Fruit fly (Drosophila melanogaster) whole organism, prepupa: ENCODE results near the gene CG15445.

Experiments used
- CG10631 ChIP-seq: fragments of 200-800 bp; sonication (Bioruptor generic); optimal IDR thresholded peaks from 2 replicates; lab custom pipeline; 2016; ENCODE audit warnings: missing biosample characterization, missing genetic modification characterization
- CG10669 ChIP-seq: fragments of 200-800 bp; sonication (Bioruptor generic); optimal IDR thresholded peaks from 3 replicates; lab custom pipeline; 2018; ENCODE audit warnings: missing biosample characterization, mild to moderate bottlenecking, missing genetic modification characterization, moderate library complexity
- CG11902 ChIP-seq: fragments of 200-800 bp; sonication (Bioruptor generic); optimal IDR thresholded peaks from 3 replicates; lab custom pipeline; 2016; ENCODE audit warnings: missing biosample characterization, missing genetic modification characterization
- CG15336 ChIP-seq: fragments of 200-800 bp; sonication (Bioruptor generic); IDR thresholded peaks from 2 replicates; pipeline ENCODE4 v1.3.6; 2022; ENCODE audit warnings: missing biosample characterization, missing genetic modification characterization
- CG1621 ChIP-seq: fragments of 200-800 bp; sonication (Bioruptor generic); optimal IDR thresholded peaks from 3 replicates; lab custom pipeline; 2018; ENCODE audit warnings: missing biosample characterization, mild to moderate bottlenecking, missing genetic modification characterization
- CG16779 ChIP-seq: fragments of 200-800 bp; sonication (Bioruptor generic); optimal IDR thresholded peaks from 3 replicates; lab custom pipeline; 2017; ENCODE audit warnings: missing biosample characterization, mild to moderate bottlenecking, missing genetic modification characterization
- CG3032 ChIP-seq: fragments of 200-800 bp; optimal IDR thresholded peaks from 2 replicates; lab custom pipeline; 2019; ENCODE audit warnings: missing biosample characterization, mild to moderate bottlenecking, missing genetic modification characterization, moderate library complexity
- CG34406 ChIP-seq: fragments of 200-800 bp; sonication (Bioruptor generic); optimal IDR thresholded peaks from 3 replicates; lab custom pipeline; 2016; ENCODE audit warnings: missing biosample characterization, missing genetic modification characterization
- CG6163 ChIP-seq: fragments of 200-800 bp; sonication (Bioruptor generic); IDR thresholded peaks from 3 replicates; pipeline ENCODE4 v1.3.6; 2022; ENCODE audit warnings: missing biosample characterization, missing genetic modification characterization
- CG6276 ChIP-seq: fragments of 200-800 bp; sonication (Bioruptor generic); optimal IDR thresholded peaks from 2 replicates; lab custom pipeline; 2017; ENCODE audit warnings: missing biosample characterization, mild to moderate bottlenecking, missing genetic modification characterization
- CG6792 ChIP-seq: fragments of 200-800 bp; sonication (Bioruptor generic); optimal IDR thresholded peaks from 3 replicates; lab custom pipeline; 2016; ENCODE audit warnings: missing biosample characterization, missing genetic modification characterization
- CG6808 ChIP-seq: fragments of 200-800 bp; sonication (Bioruptor generic); optimal IDR thresholded peaks from 3 replicates; lab custom pipeline; 2017; ENCODE audit warnings: missing biosample characterization, missing genetic modification characterization, mild to moderate bottlenecking, moderate library complexity, missing genetic modification reagents
- CG6854 ChIP-seq: fragments of 200-800 bp; sonication (Bioruptor generic); optimal IDR thresholded peaks from 2 replicates; lab custom pipeline; 2017; ENCODE audit warnings: missing biosample characterization, mild to moderate bottlenecking, missing genetic modification characterization
- CG8119 ChIP-seq: fragments of 200-800 bp; sonication (Bioruptor generic); IDR thresholded peaks from 3 replicates; pipeline ENCODE4 v1.3.6; 2022; ENCODE audit warnings: missing biosample characterization, missing genetic modification characterization
- CG9139 ChIP-seq: fragments of 200-800 bp; sonication (Bioruptor generic); optimal IDR thresholded peaks from 3 replicates; lab custom pipeline; 2017; ENCODE audit warnings: missing biosample characterization, mild to moderate bottlenecking, missing genetic modification characterization
- Eip78C ChIP-seq: fragments of 200-800 bp; sonication (Bioruptor generic); peaks from one replicate; lab custom pipeline; 2016; ENCODE audit warnings: missing biosample characterization, missing genetic modification characterization
- Eip93F ChIP-seq: fragments of 200-800 bp; sonication (Bioruptor generic); optimal IDR thresholded peaks from 2 replicates; lab custom pipeline; 2016; ENCODE audit warnings: missing biosample characterization, mild to moderate bottlenecking, missing genetic modification characterization
- Ets96B ChIP-seq: fragments of 200-800 bp; optimal IDR thresholded peaks from 2 replicates; lab custom pipeline; 2019; ENCODE audit warnings: missing biosample characterization, mild to moderate bottlenecking, missing genetic modification characterization, moderate library complexity
- Gug ChIP-seq: fragments of 200-800 bp; sonication (Bioruptor generic); IDR thresholded peaks from 2 replicates; pipeline ENCODE4 v1.3.6; 2022; ENCODE audit warnings: missing biosample characterization, missing genetic modification characterization
- Lpt ChIP-seq: fragments of 200-800 bp; sonication (Bioruptor generic); optimal IDR thresholded peaks from 3 replicates; lab custom pipeline; 2016; ENCODE audit warnings: missing biosample characterization, missing genetic modification characterization
- OdsH ChIP-seq: fragments of 200-800 bp; sonication (Bioruptor generic); optimal IDR thresholded peaks from 3 replicates; lab custom pipeline; 2016; ENCODE audit warnings: missing biosample characterization, missing genetic modification characterization
- Smox ChIP-seq: fragments of 200-800 bp; sonication (Bioruptor generic); optimal IDR thresholded peaks from 3 replicates; lab custom pipeline; 2016; ENCODE audit warnings: missing biosample characterization, missing genetic modification characterization
- Sox14 ChIP-seq: fragments of 200-800 bp; sonication (Bioruptor generic); optimal IDR thresholded peaks from 3 replicates; lab custom pipeline; 2016; ENCODE audit warnings: missing biosample characterization, missing genetic modification characterization
- Sox15 ChIP-seq: fragments of 200-800 bp; sonication (Bioruptor generic); optimal IDR thresholded peaks from 3 replicates; lab custom pipeline; 2016; ENCODE audit warnings: missing biosample characterization, missing genetic modification characterization
- acj6 ChIP-seq: fragments of 200-800 bp; sonication (Bioruptor generic); optimal IDR thresholded peaks from 3 replicates; lab custom pipeline; 2016; ENCODE audit warnings: missing biosample characterization, missing genetic modification characterization
- cyc ChIP-seq: fragments of 200-800 bp; sonication (Bioruptor generic); optimal IDR thresholded peaks from 3 replicates; lab custom pipeline; 2016; ENCODE audit warnings: missing biosample characterization, missing genetic modification characterization
- dac ChIP-seq: fragments of 200-800 bp; sonication (Bioruptor generic); optimal IDR thresholded peaks from 2 replicates; lab custom pipeline; 2017; ENCODE audit warnings: missing biosample characterization, mild to moderate bottlenecking, missing genetic modification characterization
- dsx ChIP-seq: fragments of 200-800 bp; optimal IDR thresholded peaks from 3 replicates; lab custom pipeline; 2019; ENCODE audit warnings: missing biosample characterization, mild to moderate bottlenecking, missing genetic modification characterization, moderate library complexity; ENCODE audit not compliant: poor library complexity, severe bottlenecking
- eg ChIP-seq: fragments of 200-800 bp; sonication (Bioruptor generic); IDR thresholded peaks from 3 replicates; pipeline ENCODE4 v1.3.6; 2022; ENCODE audit warnings: missing biosample characterization, missing genetic modification characterization
- esn ChIP-seq: fragments of 200-800 bp; sonication (Bioruptor generic); optimal IDR thresholded peaks from 2 replicates; lab custom pipeline; 2016; ENCODE audit warnings: missing biosample characterization, mild to moderate bottlenecking, missing genetic modification characterization, moderate library complexity
- fd59A ChIP-seq: fragments of 200-800 bp; sonication (Bioruptor generic); optimal IDR thresholded peaks from 2 replicates; lab custom pipeline; 2017; ENCODE audit warnings: missing biosample characterization, mild to moderate bottlenecking, missing genetic modification characterization, missing genetic modification reagents
- fd85E ChIP-seq: fragments of 200-800 bp; sonication (Bioruptor generic); optimal IDR thresholded peaks from 3 replicates; lab custom pipeline; 2016; ENCODE audit warnings: missing biosample characterization, missing genetic modification characterization
- fkh ChIP-seq: fragments of 200-800 bp; sonication (Bioruptor generic); optimal IDR thresholded peaks from 3 replicates; lab custom pipeline; 2017; ENCODE audit warnings: missing biosample characterization, mild to moderate bottlenecking, missing genetic modification characterization, moderate library complexity
- lz ChIP-seq: fragments of 200-800 bp; sonication (Bioruptor generic); optimal IDR thresholded peaks from 3 replicates; lab custom pipeline; 2016; ENCODE audit warnings: missing biosample characterization, missing genetic modification characterization
- net ChIP-seq: fragments of 200-800 bp; sonication (Bioruptor generic); optimal IDR thresholded peaks from 3 replicates; lab custom pipeline; 2016; ENCODE audit warnings: missing biosample characterization, missing genetic modification characterization
- pdm3 ChIP-seq: fragments of 200-800 bp; sonication (Bioruptor generic); optimal IDR thresholded peaks from 3 replicates; lab custom pipeline; 2016; ENCODE audit warnings: missing biosample characterization, missing genetic modification characterization
- spab ChIP-seq: fragments of 200-800 bp; sonication (Bioruptor generic); optimal IDR thresholded peaks from 2 replicates; lab custom pipeline; 2017; ENCODE audit warnings: missing biosample characterization, mild to moderate bottlenecking, missing genetic modification characterization, missing genetic modification reagents
- ss ChIP-seq, 2 experiments: fragments of 200-800 bp; sonication (Bioruptor generic); optimal IDR thresholded peaks; 2 replicates in 1 of 2; 3 replicates in 1 of 2; lab custom pipeline; 2017 to 2018; ENCODE audit warnings: mild to moderate bottlenecking in 2 of 2, missing biosample characterization in 2 of 2, missing genetic modification characterization in 2 of 2, moderate library complexity in 1 of 2
- svp ChIP-seq: fragments of 200-800 bp; sonication (Bioruptor generic); peaks from one replicate; lab custom pipeline; 2016; ENCODE audit warnings: missing biosample characterization, missing genetic modification characterization
- topi ChIP-seq: fragments of 200-800 bp; sonication (Bioruptor generic); optimal IDR thresholded peaks from 3 replicates; lab custom pipeline; 2016; ENCODE audit warnings: missing biosample characterization, missing genetic modification characterization
- vri ChIP-seq: fragments of 200-800 bp; sonication (Bioruptor generic); optimal IDR thresholded peaks from 3 replicates; lab custom pipeline; 2016; ENCODE audit warnings: missing biosample characterization, mild to moderate bottlenecking, missing genetic modification characterization

Gene CG15445

dm6 chrX:21067908-21068307, 49.1 kb upstream of the CG15445 start (continued):
- TF ChIP-seq esn (GFP tag; lab: Kevin White, UChicago) (peak; percentile 67), fd85E (GFP tag; lab: Kevin White, UChicago) (no peak), CG15336 (GFP tag; lab: Robert Waterston, UW) (peak; percentile 33; the same call in 1 of the 2 replicates), CG9139 (no peak), CG16779 (tag; lab: Kevin White, UChicago) (no peak), fkh (GFP tag; lab: Kevin White, UChicago) (no peak), CG6808 (peak; percentile 54), vri (no peak), Eip78C (GFP tag; lab: Kevin White, UChicago) (peak; percentile 77), CG6854 (GFP tag; lab: Kevin White, UChicago) (no peak), CG10631 (GFP tag; lab: Kevin White, UChicago) (peak; percentile 27), CG1621 (tag; lab: Kevin White, UChicago) (no peak), fd59A (GFP tag; lab: Kevin White, UChicago) (peak; percentile 43), acj6 (GFP tag; lab: Kevin White, UChicago) (peak; percentile 44), CG34406 (GFP tag; lab: Kevin White, UChicago) (peak; percentile 35), ss (GFP tag; optimal IDR thresholded peaks at IDR 0.05; lab: Kevin White, UChicago) (peak; percentile 2 to 17), pdm3 (GFP tag; lab: Kevin White, UChicago) (peak; percentile 36), Sox14 (GFP tag; lab: Kevin White, UChicago) (no peak), cyc (peak; percentile 8), topi (GFP tag; lab: Kevin White, UChicago) (no peak), CG6163 (GFP tag; lab: Robert Waterston, UW) (peak; percentile 52; the same call in 2 of the 3 replicates), Lpt (GFP tag; lab: Kevin White, UChicago) (no peak), CG10669 (peak; percentile 35), CG11902 (GFP tag; lab: Kevin White, UChicago) (peak; percentile 9), lz (peak; percentile 31), Smox (GFP tag; lab: Kevin White, UChicago) (peak; percentile 25), Sox15 (GFP tag; lab: Kevin White, UChicago) (no peak), spab (GFP tag; lab: Kevin White, UChicago) (peak; percentile 47), CG6792 (GFP tag; lab: Kevin White, UChicago) (peak; percentile 1), Gug (no peak)

dm6 chrX:21071693-21072357, 45.1 kb upstream of the CG15445 start:
- TF ChIP-seq vri (peak; percentile 32), CG6808 (peak; percentile 25), Ets96B (tag; lab: Kevin White, UChicago) (peak; percentile 2), dsx (GFP tag; lab: Kevin White, UChicago) (peak; percentile 37), CG6854 (GFP tag; lab: Kevin White, UChicago) (peak; percentile 48), CG3032 (tag; lab: Kevin White, UChicago) (no peak), CG6276 (peak; percentile 24), Smox (GFP tag; lab: Kevin White, UChicago) (no peak), dac (GFP tag; lab: Kevin White, UChicago) (no peak), CG9139 (peak; percentile 64), CG15336 (GFP tag; lab: Robert Waterston, UW) (peak; percentile 39), Eip78C (GFP tag; lab: Kevin White, UChicago) (peak; percentile 51), CG8119 (GFP tag; lab: Robert Waterston, UW) (0 out of 3 replicates have a peak, but pooled peaks have one; percentile 19), fkh (GFP tag; lab: Kevin White, UChicago) (peak; percentile 33), CG6163 (GFP tag; lab: Robert Waterston, UW) (0 out of 3 replicates have a peak, but pooled peaks have one; percentile 39), cyc (no peak), svp (GFP tag; lab: Kevin White, UChicago) (peak; percentile 77), Sox14 (GFP tag; lab: Kevin White, UChicago) (peak; percentile 35), OdsH (GFP tag; lab: Kevin White, UChicago) (no peak), CG1621 (tag; lab: Kevin White, UChicago) (peak; percentile 10), Eip93F (peak; percentile 60), net (GFP tag; lab: Kevin White, UChicago) (peak; percentile 19), ss (GFP tag; optimal IDR thresholded peaks at IDR 0.05; lab: Kevin White, UChicago) (peak; percentile 34 to 65), eg (GFP tag; lab: Robert Waterston, UW) (no peak)
